Worm (Caenorhabditis elegans) whole organism, L3 larva: Measurements from ENCODE around the gene F19C6.2.

Experiments used
- ZK546.5 ChIP-seq: sonication (generic microtip); optimal IDR thresholded peaks from 2 replicates; lab custom pipeline; 2017; ENCODE audit warnings: missing biosample characterization, missing genetic modification characterization
- aly-2 ChIP-seq: fragments of 150-350 bp; optimal IDR thresholded peaks from 2 replicates; lab custom pipeline; 2014; ENCODE audit warnings: missing biosample characterization, missing genetic modification characterization
- ama-1 ChIP-seq: fragments of 150-350 bp; optimal IDR thresholded peaks from 2 replicates; lab custom pipeline; 2018
- ceh-16 ChIP-seq: sonication (generic microtip); optimal IDR thresholded peaks from 2 replicates; lab custom pipeline; 2017; ENCODE audit warnings: missing biosample characterization, missing genetic modification characterization
- ceh-28 ChIP-seq: fragments of 150-350 bp; optimal IDR thresholded peaks from 2 replicates; lab custom pipeline; 2014; ENCODE audit warnings: missing biosample characterization, missing genetic modification reagents, missing genetic modification characterization
- ceh-9 ChIP-seq: sonication (generic microtip); optimal IDR thresholded peaks from 2 replicates; lab custom pipeline; 2018; ENCODE audit warnings: missing biosample characterization, missing genetic modification characterization
- daf-12 ChIP-seq: fragments of 150-350 bp; optimal IDR thresholded peaks from 2 replicates; lab custom pipeline; 2014; ENCODE audit warnings: missing biosample characterization, missing genetic modification reagents, missing genetic modification characterization
- egl-27 ChIP-seq: sonication (generic microtip); optimal IDR thresholded peaks from 4 replicates; lab custom pipeline; 2017; ENCODE audit warnings: missing biosample characterization, missing genetic modification reagents, missing genetic modification characterization
- egl-5 ChIP-seq: fragments of 150-350 bp; optimal IDR thresholded peaks from 2 replicates; lab custom pipeline; 2017; ENCODE audit warnings: missing biosample characterization, missing genetic modification reagents, missing genetic modification characterization, inconsistent platforms
- elt-2 ChIP-seq: sonication (generic microtip); optimal IDR thresholded peaks from 2 replicates; lab custom pipeline; 2016; ENCODE audit warnings: missing genetic modification reagents, mild to moderate bottlenecking, missing genetic modification characterization, missing compliant biosample characterization
- elt-3 ChIP-seq, 3 experiments: fragments of 150-350 bp in 1 of 3; sonication (generic microtip) in 2 of 3; optimal IDR thresholded peaks; 2 replicates in 2 of 3; 4 replicates in 1 of 3; lab custom pipeline; 2014 to 2017; ENCODE audit warnings: missing biosample characterization in 3 of 3, missing genetic modification characterization in 3 of 3
- fkh-10 ChIP-seq: sonication (generic microtip); optimal IDR thresholded peaks from 2 replicates; lab custom pipeline; 2017; ENCODE audit warnings: missing biosample characterization, missing genetic modification reagents, missing genetic modification characterization
- fkh-2 ChIP-seq: fragments of 150-350 bp; optimal IDR thresholded peaks from 2 replicates; lab custom pipeline; 2014; ENCODE audit warnings: missing biosample characterization, missing genetic modification reagents, missing genetic modification characterization
- fos-1 ChIP-seq: fragments of 150-350 bp; optimal IDR thresholded peaks from 2 replicates; lab custom pipeline; 2014; ENCODE audit warnings: missing biosample characterization, missing genetic modification characterization
- hmg-11 ChIP-seq: sonication (generic microtip); optimal IDR thresholded peaks from 2 replicates; lab custom pipeline; 2016; ENCODE audit warnings: missing genetic modification characterization, missing compliant biosample characterization
- jun-1 ChIP-seq: fragments of 150-350 bp; optimal IDR thresholded peaks from 2 replicates; lab custom pipeline; 2014; ENCODE audit warnings: missing biosample characterization, missing genetic modification reagents, missing genetic modification characterization
- lin-15B ChIP-seq: fragments of 150-350 bp; optimal IDR thresholded peaks from 2 replicates; lab custom pipeline; 2014; ENCODE audit warnings: missing biosample characterization, missing genetic modification characterization
- lin-39 ChIP-seq: fragments of 150-350 bp; optimal IDR thresholded peaks from 2 replicates; lab custom pipeline; 2018; ENCODE audit warnings: missing biosample characterization, missing genetic modification reagents, missing genetic modification characterization
- lsy-12 ChIP-seq: sonication (generic microtip); optimal IDR thresholded peaks from 2 replicates; lab custom pipeline; 2016; ENCODE audit warnings: mild to moderate bottlenecking, missing genetic modification characterization, missing compliant biosample characterization
- mdl-1 ChIP-seq: fragments of 150-350 bp; optimal IDR thresholded peaks from 2 replicates; lab custom pipeline; 2014; ENCODE audit warnings: missing biosample characterization, missing genetic modification characterization
- mml-1 ChIP-seq: fragments of 150-350 bp; sonication (generic microtip); optimal IDR thresholded peaks from 3 replicates; lab custom pipeline; 2014; ENCODE audit warnings: missing biosample characterization, missing genetic modification characterization
- nhr-12 ChIP-seq: fragments of 150-350 bp; optimal IDR thresholded peaks from 2 replicates; lab custom pipeline; 2014; ENCODE audit warnings: missing biosample characterization, missing genetic modification characterization
- nhr-23 ChIP-seq: fragments of 150-350 bp; optimal IDR thresholded peaks from 2 replicates; lab custom pipeline; 2014; ENCODE audit warnings: missing biosample characterization, missing genetic modification reagents, missing genetic modification characterization
- nhr-25 ChIP-seq: sonication (generic microtip); optimal IDR thresholded peaks from 2 replicates; lab custom pipeline; 2017; ENCODE audit warnings: missing biosample characterization, missing genetic modification characterization
- nhr-28 ChIP-seq: fragments of 150-350 bp; optimal IDR thresholded peaks from 2 replicates; lab custom pipeline; 2014; ENCODE audit warnings: missing biosample characterization, missing genetic modification characterization
- nhr-43 ChIP-seq: sonication (generic microtip); optimal IDR thresholded peaks from 2 replicates; lab custom pipeline; 2016; ENCODE audit warnings: mild to moderate bottlenecking, missing genetic modification characterization, missing compliant biosample characterization; ENCODE audit not compliant: poor library complexity, severe bottlenecking
- nhr-67 ChIP-seq: fragments of 150-350 bp; optimal IDR thresholded peaks from 2 replicates; lab custom pipeline; 2014; ENCODE audit warnings: missing biosample characterization, missing genetic modification characterization
- nhr-76 ChIP-seq: fragments of 150-350 bp; sonication (generic microtip); optimal IDR thresholded peaks from 5 replicates; lab custom pipeline; 2014; ENCODE audit warnings: missing biosample characterization, missing genetic modification characterization
- nhr-77 ChIP-seq: fragments of 150-350 bp; optimal IDR thresholded peaks from 2 replicates; lab custom pipeline; 2014; ENCODE audit warnings: missing biosample characterization, missing genetic modification characterization
- pha-4 ChIP-seq: fragments of 150-350 bp; optimal IDR thresholded peaks from 2 replicates; lab custom pipeline; 2014; ENCODE audit warnings: missing biosample characterization, missing genetic modification reagents, missing genetic modification characterization
- pqm-1 ChIP-seq: fragments of 150-350 bp; optimal IDR thresholded peaks from 2 replicates; lab custom pipeline; 2017; ENCODE audit warnings: missing biosample characterization, missing genetic modification characterization, inconsistent platforms
- sea-2 ChIP-seq: fragments of 150-350 bp; sonication (generic microtip); optimal IDR thresholded peaks from 4 replicates; lab custom pipeline; 2014; ENCODE audit warnings: missing biosample characterization, missing genetic modification reagents, missing genetic modification characterization
- skn-1 ChIP-seq: fragments of 150-350 bp; optimal IDR thresholded peaks from 2 replicates; lab custom pipeline; 2014; ENCODE audit warnings: missing biosample characterization, missing genetic modification characterization
- snpc-4 ChIP-seq: fragments of 150-350 bp; optimal IDR thresholded peaks from 2 replicates; lab custom pipeline; 2014; ENCODE audit warnings: missing biosample characterization, missing genetic modification characterization
- tbx-2 ChIP-seq: sonication (generic microtip); optimal IDR thresholded peaks from 2 replicates; lab custom pipeline; 2016; ENCODE audit warnings: mild to moderate bottlenecking, missing genetic modification characterization, missing compliant biosample characterization
- unc-62 ChIP-seq: fragments of 150-350 bp; sonication (generic microtip); optimal IDR thresholded peaks from 4 replicates; lab custom pipeline; 2014; ENCODE audit warnings: missing biosample characterization, missing genetic modification reagents, missing genetic modification characterization
- ztf-11 ChIP-seq: fragments of 150-350 bp; optimal IDR thresholded peaks from 2 replicates; lab custom pipeline; 2014; ENCODE audit warnings: missing biosample characterization, missing genetic modification characterization
- ztf-4 ChIP-seq: fragments of 150-350 bp; optimal IDR thresholded peaks from 2 replicates; lab custom pipeline; 2014; ENCODE audit warnings: missing biosample characterization, missing genetic modification characterization

The F19C6.2 gene

ce11 chrX:10026347-10026746 lies 25.6 kb downstream of the F19C6.2 start (continued):
- TF ChIP-seq lsy-12: peak; percentile 48
- peak; percentile 49 for TF ChIP-seq hmg-11 (tag; lab: Kevin White, UChicago)
- TF ChIP-seq aly-2 (tag; lab: Kevin White, UChicago): no peak
- no peak for TF ChIP-seq ceh-16 (tag; lab: Kevin White, UChicago)
- no peak for TF ChIP-seq jun-1 (tag; lab: Kevin White, UChicago)
- TF ChIP-seq nhr-23 (tag; lab: Kevin White, UChicago): peak; percentile 54
- peak; percentile 9 for TF ChIP-seq egl-27 (tag; lab: Kevin White, UChicago)
- TF ChIP-seq nhr-12 (tag; lab: Kevin White, UChicago): no peak
- TF ChIP-seq ceh-9 (tag; lab: Kevin White, UChicago): no peak

- no peak for TF ChIP-seq ceh-16 (tag; lab: Kevin White, UChicago)
- TF ChIP-seq ceh-28: no peak
- TF ChIP-seq nhr-28 (tag; lab: Kevin White, UChicago): no peak
- TF ChIP-seq ztf-11 (tag; lab: Kevin White, UChicago): no peak
- TF ChIP-seq nhr-23 (tag; lab: Kevin White, UChicago): no peak
- no peak for TF ChIP-seq ama-1
- no peak for TF ChIP-seq mml-1 (tag; lab: Kevin White, UChicago)
- TF ChIP-seq nhr-67 (tag; lab: Kevin White, UChicago): no peak
These were observed 26.8 kb downstream of the F19C6.2 start, which contains the start of gene mkk-4 for ce11 chrX:10027556-10027955. Gene mkk-4, plus strand, starts transcription at chrX:10027856.

DNA sequence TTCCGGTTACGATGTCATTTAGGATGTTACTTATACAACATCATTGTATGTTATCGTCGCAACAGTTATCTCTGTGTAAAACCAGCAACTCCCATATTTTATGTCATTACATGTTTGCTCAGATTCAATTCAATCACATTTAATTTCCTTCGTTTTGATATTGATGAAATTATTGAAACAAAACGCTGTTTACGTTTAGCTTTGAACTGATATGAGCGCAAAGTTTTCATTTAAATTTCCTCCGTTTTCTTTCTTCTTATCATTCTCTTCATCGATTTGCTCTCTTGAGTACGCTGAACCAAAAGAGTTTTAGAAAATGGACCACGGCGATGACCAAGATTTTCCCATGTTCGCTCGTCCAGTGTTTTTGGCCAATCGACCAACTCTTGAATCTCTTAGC lies 30.1 kb downstream of the F19C6.2 start, which contains the start of gene sek-6:
TSS of gene sek-6 (plus strand) at position 315 of the 400 bp plus-strand sequence.
- TF ChIP-seq skn-1: no peak
- TF ChIP-seq elt-2 (tag; lab: Kevin White, UChicago): peak; percentile 44

DNA sequence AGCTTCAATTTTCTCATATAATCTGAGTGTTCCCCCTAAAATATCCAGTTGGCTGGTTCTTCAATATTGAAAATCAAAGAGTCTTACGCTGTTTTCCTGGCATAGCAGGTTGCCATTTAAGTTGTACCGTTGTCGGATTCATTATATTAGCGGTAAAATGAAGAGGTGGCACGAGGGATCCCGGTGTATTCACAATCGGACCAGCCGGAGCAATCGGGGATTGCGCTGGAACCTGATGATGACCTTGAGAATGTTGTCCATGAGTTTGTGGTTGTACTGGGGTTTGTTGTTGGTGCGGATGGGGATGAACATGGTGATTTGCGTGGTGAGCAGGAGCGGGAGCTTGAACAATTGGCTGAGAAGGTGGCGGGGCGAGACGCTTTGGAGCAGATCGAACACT lies 43.7 kb downstream of the F19C6.2 start:
- TF ChIP-seq jun-1 (tag; lab: Kevin White, UChicago) (no peak), fkh-2 (no peak), aly-2 (tag; lab: Kevin White, UChicago) (no peak), nhr-76 (tag; lab: Kevin White, UChicago) (no peak), elt-3 (tag; optimal IDR thresholded peaks at IDR 0.05; lab: Kevin White, UChicago) (no peak), lin-39 (no peak), nhr-77 (tag; lab: Kevin White, UChicago) (no peak)

ce11 chrX:10047325-10047724 lies 46.6 kb downstream of the F19C6.2 start, which contains the start of gene ZC374.2:
Gene ZC374.2, minus strand, starts transcription at chrX:10047425.
- no peak for TF ChIP-seq lsy-12
- no peak for TF ChIP-seq daf-12
- TF ChIP-seq nhr-76 (tag; lab: Kevin White, UChicago): no peak
- TF ChIP-seq ceh-9 (tag; lab: Kevin White, UChicago): no peak
- TF ChIP-seq egl-27 (tag; lab: Kevin White, UChicago): no peak
- no peak for TF ChIP-seq nhr-67 (tag; lab: Kevin White, UChicago)
- TF ChIP-seq egl-5 (tag; lab: Kevin White, UChicago): no peak
- no peak for TF ChIP-seq jun-1 (tag; lab: Kevin White, UChicago)
- no peak for TF ChIP-seq ztf-4
- TF ChIP-seq mml-1 (tag; lab: Kevin White, UChicago): no peak
- TF ChIP-seq mdl-1 (tag; lab: Kevin White, UChicago): no peak

DNA sequence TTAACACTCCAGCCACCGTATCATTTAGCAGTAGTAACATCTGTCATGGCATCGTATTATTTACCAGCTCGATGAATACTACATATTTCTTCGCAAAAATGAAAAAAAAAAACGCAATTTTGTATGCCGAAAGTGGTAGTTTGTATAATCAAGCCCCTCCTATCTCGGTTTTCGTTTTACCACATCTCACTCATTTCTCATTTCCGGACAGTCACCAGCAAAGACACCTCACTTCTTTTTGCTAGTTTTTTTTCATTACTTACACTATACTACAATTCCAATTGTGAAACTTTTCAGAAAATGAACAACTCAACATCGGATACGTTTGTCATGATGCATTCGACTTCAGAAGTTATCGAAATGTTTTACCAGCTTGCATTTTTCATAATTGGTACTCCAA lies 48.4 kb downstream of the F19C6.2 start, which contains the start of gene gnrr-3:
TSS of gene gnrr-3 (plus strand) at position 301 of the 400 bp plus-strand sequence.
- TF ChIP-seq snpc-4 (tag; lab: Kevin White, UChicago) (no peak), lsy-12 (no peak), fkh-2 (no peak), pqm-1 (tag; lab: Kevin White, UChicago) (no peak), unc-62 (GFP tag; lab: Kevin White, UChicago) (no peak), lin-39 (no peak), nhr-43 (tag; lab: Kevin White, UChicago) (no peak)

- TF ChIP-seq sea-2 (no peak), tbx-2 (tag; lab: Kevin White, UChicago) (no peak), fos-1 (tag; lab: Kevin White, UChicago) (no peak), snpc-4 (tag; lab: Kevin White, UChicago) (no peak), ZK546.5 (tag; lab: Kevin White, UChicago) (no peak), pha-4 (peak; percentile 64), lin-15B (no peak), lsy-12 (peak; percentile 15), egl-27 (tag; lab: Kevin White, UChicago) (no peak), nhr-28 (tag; lab: Kevin White, UChicago) (no peak), skn-1 (peak; percentile 25), unc-62 (GFP tag; lab: Kevin White, UChicago) (no peak), ztf-11 (tag; lab: Kevin White, UChicago) (no peak), pqm-1 (tag; lab: Kevin White, UChicago) (peak; percentile 90), fkh-10 (GFP tag; lab: Kevin White, UChicago) (no peak), fkh-2 (no peak), mdl-1 (tag; lab: Kevin White, UChicago) (peak; percentile 38), nhr-76 (tag; lab: Kevin White, UChicago) (no peak), nhr-23 (tag; lab: Kevin White, UChicago) (peak; percentile 56), nhr-25 (tag; lab: Kevin White, UChicago) (peak; percentile 36), lin-39 (no peak), egl-5 (tag; lab: Kevin White, UChicago) (no peak), elt-3 (tag; optimal IDR thresholded peaks at IDR 0.05; lab: Kevin White, UChicago) (peak in 1 of 3 experiments; percentile 81), ceh-9 (tag; lab: Kevin White, UChicago) (no peak)
These were observed 50.9 kb downstream of the F19C6.2 start for ce11 chrX:10051625-10052024.
